Fruit fly (Drosophila melanogaster) whole organism, embryonic: ENCODE measurements around the gene CG45099.
A peak's percentile ranks its signal among the peaks of the same experiment; 100 is the strongest.

Experiments used
- CG11560 ChIP-seq: fragments of 200-800 bp; sonication (Bioruptor generic); IDR thresholded peaks from 3 replicates; pipeline ENCODE4 v1.3.6; 2022; ENCODE audit warnings: missing biosample characterization, missing genetic modification characterization
- CG13894 ChIP-seq: fragments of 200-800 bp; sonication (Bioruptor generic); optimal IDR thresholded peaks from 3 replicates; lab custom pipeline; 2018; ENCODE audit warnings: missing biosample characterization, mild to moderate bottlenecking, missing genetic modification characterization, moderate library complexity
- CG2199 ChIP-seq: fragments of 200-800 bp; sonication (Bioruptor generic); IDR thresholded peaks from 3 replicates; pipeline ENCODE4 v1.3.6; 2022; ENCODE audit warnings: missing biosample characterization, missing genetic modification characterization
- CG42726 ChIP-seq: fragments of 200-800 bp; sonication (Bioruptor generic); IDR thresholded peaks from 2 replicates; pipeline ENCODE4 v1.3.6; 2022; ENCODE audit warnings: missing biosample characterization, missing genetic modification characterization; ENCODE audit not compliant: partially characterized antibody
- CG6272 ChIP-seq: fragments of 200-800 bp; sonication (Bioruptor generic); IDR thresholded peaks from 2 replicates; pipeline ENCODE4 v1.3.6; 2022; ENCODE audit warnings: missing biosample characterization, missing genetic modification characterization
- CG8944 ChIP-seq: fragments of 200-800 bp; sonication (Bioruptor generic); optimal IDR thresholded peaks from 3 replicates; lab custom pipeline; 2016; ENCODE audit warnings: missing biosample characterization, missing genetic modification characterization
- CTCF ChIP-seq: fragments of 200-800 bp; sonication (Bioruptor generic); optimal IDR thresholded peaks from 2 replicates; lab custom pipeline; 2017; ENCODE audit warnings: missing biosample characterization, mild to moderate bottlenecking, missing genetic modification characterization, moderate library complexity
- Chrac-16 ChIP-seq: fragments of 200-800 bp; sonication (Bioruptor generic); optimal IDR thresholded peaks from 3 replicates; lab custom pipeline; 2016; ENCODE audit warnings: missing biosample characterization, missing genetic modification characterization
- Ets65A ChIP-seq: fragments of 200-800 bp; sonication (Bioruptor generic); peaks from one replicate; lab custom pipeline; 2016; ENCODE audit warnings: missing biosample characterization, missing genetic modification characterization
- Ets97D ChIP-seq: fragments of 200-800 bp; sonication (Bioruptor generic); optimal IDR thresholded peaks from 3 replicates; lab custom pipeline; 2016; ENCODE audit warnings: missing biosample characterization, missing genetic modification characterization
- HLHmδ ChIP-seq: fragments of 200-800 bp; sonication (Bioruptor generic); optimal IDR thresholded peaks from 2 replicates; lab custom pipeline; 2018; ENCODE audit warnings: missing biosample characterization, mild to moderate bottlenecking, missing genetic modification characterization, moderate library complexity
- Hr39 ChIP-seq: fragments of >200 bp; optimal IDR thresholded peaks from 2 replicates; lab custom pipeline; 2017
- Jarid2 ChIP-seq: fragments of 200-800 bp; sonication (Bioruptor generic); optimal IDR thresholded peaks from 3 replicates; lab custom pipeline; 2017; ENCODE audit warnings: mild to moderate bottlenecking, missing biosample characterization, missing genetic modification reagents, missing genetic modification characterization
- Lim3 ChIP-seq: fragments of 200-800 bp; sonication (Bioruptor generic); IDR thresholded peaks from 2 replicates; pipeline ENCODE4 v1.3.6; 2022; ENCODE audit warnings: missing biosample characterization, missing genetic modification characterization
- abd-A ChIP-seq: fragments of 200-800 bp; sonication (Bioruptor generic); optimal IDR thresholded peaks from 3 replicates; lab custom pipeline; 2019; ENCODE audit warnings: missing biosample characterization, mild to moderate bottlenecking, missing genetic modification characterization, moderate library complexity
- al ChIP-seq: fragments of 200-800 bp; sonication (Bioruptor generic); IDR thresholded peaks from 2 replicates; pipeline ENCODE4 v1.3.6; 2022; ENCODE audit warnings: missing biosample characterization, missing genetic modification characterization
- ato ChIP-seq: fragments of 200-800 bp; sonication (Bioruptor generic); IDR thresholded peaks from 2 replicates; pipeline ENCODE4 v1.3.6; 2022; ENCODE audit warnings: missing biosample characterization, missing genetic modification characterization; ENCODE audit not compliant: partially characterized antibody
- chif ChIP-seq, 2 experiments: fragments of 200-800 bp; sonication (Bioruptor generic); optimal IDR thresholded peaks; 3 replicates each; lab custom pipeline; 2016; ENCODE audit warnings: missing biosample characterization in 2 of 2, missing genetic modification characterization in 2 of 2
- chn ChIP-seq: fragments of 200-800 bp; sonication (Bioruptor generic); optimal IDR thresholded peaks from 2 replicates; lab custom pipeline; 2016; ENCODE audit warnings: missing biosample characterization, missing genetic modification characterization
- dan ChIP-seq: fragments of 200-800 bp; sonication (Bioruptor generic); IDR thresholded peaks from 2 replicates; pipeline ENCODE4 v1.3.6; 2022; ENCODE audit warnings: missing biosample characterization, missing genetic modification characterization
- ewg ChIP-seq: fragments of 200-800 bp; sonication (Bioruptor generic); optimal IDR thresholded peaks from 3 replicates; lab custom pipeline; 2017; ENCODE audit warnings: mild to moderate bottlenecking, missing biosample characterization, missing genetic modification reagents, missing genetic modification characterization
- fd64A ChIP-seq: fragments of 200-800 bp; sonication (Bioruptor generic); optimal IDR thresholded peaks from 3 replicates; lab custom pipeline; 2018; ENCODE audit warnings: missing biosample characterization, mild to moderate bottlenecking, missing genetic modification characterization
- gsb-n ChIP-seq: fragments of 200-800 bp; sonication (Bioruptor generic); optimal IDR thresholded peaks from 3 replicates; lab custom pipeline; 2018; ENCODE audit warnings: missing biosample characterization, mild to moderate bottlenecking, missing genetic modification characterization
- ind ChIP-seq: fragments of 200-800 bp; sonication (Bioruptor generic); optimal IDR thresholded peaks from 3 replicates; lab custom pipeline; 2016; ENCODE audit warnings: missing biosample characterization, missing genetic modification characterization
- maf-S ChIP-seq: fragments of 200-800 bp; sonication (Bioruptor generic); optimal IDR thresholded peaks from 2 replicates; lab custom pipeline; 2016; ENCODE audit warnings: missing biosample characterization, missing genetic modification characterization
- odd ChIP-seq: fragments of 200-800 bp; sonication (Bioruptor generic); optimal IDR thresholded peaks from 2 replicates; lab custom pipeline; 2017; ENCODE audit warnings: missing biosample characterization, mild to moderate bottlenecking, missing genetic modification characterization
- phol ChIP-seq: fragments of 200-800 bp; sonication (Bioruptor generic); optimal IDR thresholded peaks from 3 replicates; lab custom pipeline; 2018; ENCODE audit warnings: missing biosample characterization, mild to moderate bottlenecking, missing genetic modification characterization, moderate library complexity
- ranshi ChIP-seq: fragments of 200-800 bp; sonication (Bioruptor generic); IDR thresholded peaks from 2 replicates; pipeline ENCODE4 v1.3.6; 2022; ENCODE audit warnings: missing biosample characterization, missing genetic modification characterization
- scrt ChIP-seq: fragments of 200-800 bp; sonication (Bioruptor generic); optimal IDR thresholded peaks from 2 replicates; lab custom pipeline; 2018; ENCODE audit warnings: missing biosample characterization, mild to moderate bottlenecking, missing genetic modification characterization, moderate library complexity
- so ChIP-seq: fragments of 200-800 bp; sonication (Bioruptor generic); IDR thresholded peaks from 3 replicates; pipeline ENCODE4 v1.3.6; 2022; ENCODE audit warnings: missing biosample characterization, missing genetic modification characterization
- sob ChIP-seq: fragments of 200-800 bp; sonication (Bioruptor generic); IDR thresholded peaks from 2 replicates; pipeline ENCODE4 v1.3.6; 2022; ENCODE audit warnings: missing biosample characterization, missing genetic modification characterization
- ssp ChIP-seq: fragments of 200-800 bp; sonication (Bioruptor generic); IDR thresholded peaks from 2 replicates; pipeline ENCODE4 v1.3.6; 2022; ENCODE audit warnings: missing biosample characterization, missing genetic modification characterization
- stwl ChIP-seq: fragments of 200-800 bp; sonication (Bioruptor generic); optimal IDR thresholded peaks from 3 replicates; lab custom pipeline; 2018; ENCODE audit warnings: missing biosample characterization, mild to moderate bottlenecking, missing genetic modification characterization, moderate library complexity
- tll ChIP-seq, 2 experiments: fragments of 200-800 bp in 1 of 2; fragments of >200 bp in 1 of 2; sonication (Bioruptor generic) in 1 of 2; optimal IDR thresholded peaks; 2 replicates each; lab custom pipeline; 2017 to 2019; ENCODE audit warnings: missing biosample characterization in 2 of 2, missing genetic modification characterization in 2 of 2, mild to moderate bottlenecking in 1 of 2, moderate library complexity in 1 of 2
- vnd ChIP-seq: fragments of 200-800 bp; sonication (Bioruptor generic); IDR thresholded peaks from 3 replicates; pipeline ENCODE4 v1.3.6; 2022; ENCODE audit warnings: missing biosample characterization, missing genetic modification characterization; ENCODE audit not compliant: partially characterized antibody
- z ChIP-seq: fragments of 200-800 bp; sonication (Bioruptor generic); IDR thresholded peaks from 3 replicates; pipeline ENCODE4 v1.3.6; 2022; ENCODE audit warnings: missing biosample characterization, missing genetic modification characterization
- zfh1 ChIP-seq: fragments of 200-800 bp; sonication (Bioruptor generic); IDR thresholded peaks from 3 replicates; pipeline ENCODE4 v1.3.6; 2022; ENCODE audit warnings: missing biosample characterization, missing genetic modification characterization

CG45099 gene

DNA sequence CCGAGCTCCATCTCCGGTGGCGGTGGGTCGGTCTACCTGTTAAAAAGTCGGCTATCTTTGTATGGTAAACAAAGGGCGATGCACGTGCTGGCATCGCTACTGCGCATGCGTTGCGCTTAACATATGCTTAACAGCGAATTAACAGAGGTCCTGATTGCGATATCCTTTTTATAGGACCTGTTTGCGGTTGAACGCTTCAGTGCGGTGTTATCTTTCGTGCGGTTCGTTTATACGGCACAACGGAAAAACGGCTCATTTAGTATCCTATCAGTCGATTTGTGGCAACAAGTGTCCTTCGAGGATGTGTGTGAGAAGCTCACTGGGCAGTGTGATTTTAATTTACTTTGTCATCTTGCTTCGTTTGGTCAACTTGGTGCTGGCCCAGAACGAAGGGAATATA, 46.1 kb upstream of the CG45099 start, which contains the start of gene CG13408:
TSS of gene CG13408 (plus strand) at position 222 of the 400 bp plus-strand sequence.
- TF ChIP-seq Jarid2: peak; percentile 49
- peak; percentile 32; the same call in 1 of the 2 replicates for TF ChIP-seq sob (GFP tag; lab: Robert Waterston, UW)
- TF ChIP-seq Ets97D (GFP tag; lab: Kevin White, UChicago): no peak
- peak; percentile 18; the same call in 1 of the 2 replicates for TF ChIP-seq CG42726 (GFP tag; lab: Robert Waterston, UW)
- no peak for TF ChIP-seq vnd (GFP tag; lab: Robert Waterston, UW)
- TF ChIP-seq abd-A (tag; lab: Kevin White, UChicago): peak; percentile 62
- TF ChIP-seq ewg (GFP tag; lab: Kevin White, UChicago): peak; percentile 68
- no peak for TF ChIP-seq odd (GFP tag; lab: Kevin White, UChicago)
- TF ChIP-seq stwl (tag; lab: Kevin White, UChicago): peak; percentile 25
- TF ChIP-seq CG13894 (tag; lab: Kevin White, UChicago): peak; percentile 55
- TF ChIP-seq CG6272 (GFP tag; lab: Robert Waterston, UW): no peak
- TF ChIP-seq ind (GFP tag; lab: Kevin White, UChicago): no peak
- TF ChIP-seq scrt: peak; percentile 94
- TF ChIP-seq Lim3 (GFP tag; lab: Robert Waterston, UW): no peak
- TF ChIP-seq so (GFP tag; lab: Robert Waterston, UW): no peak
- peak in 1 of 2 experiments; percentile 9 for TF ChIP-seq tll (GFP tag; optimal IDR thresholded peaks at IDR 0.05; lab: Kevin White, UChicago)

DNA sequence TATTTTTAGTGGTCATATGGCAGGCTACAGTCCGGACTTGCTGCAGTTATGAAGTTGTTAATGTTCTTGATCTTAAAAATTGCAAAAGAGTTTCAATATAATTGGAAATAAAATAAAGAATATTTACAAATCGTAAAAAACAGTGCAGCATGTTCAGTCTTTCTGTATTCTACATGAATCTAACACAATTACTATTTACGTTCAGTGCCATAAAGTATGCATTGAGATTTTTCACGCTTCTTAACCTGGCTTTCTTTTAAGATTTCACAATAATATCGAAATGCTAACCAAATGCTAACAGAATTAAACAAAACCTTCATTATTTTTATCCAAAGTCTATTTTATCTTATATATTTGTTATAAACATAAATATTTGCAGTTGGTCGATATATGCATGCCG, 38.5 kb upstream of the CG45099 start:
- TF ChIP-seq CG8944 (GFP tag; lab: Kevin White, UChicago): no peak
- TF ChIP-seq CG2199 (GFP tag; lab: Robert Waterston, UW): peak; percentile 88
- no peak for TF ChIP-seq dan (GFP tag; lab: Robert Waterston, UW)
- peak; percentile 85 for TF ChIP-seq stwl (tag; lab: Kevin White, UChicago)
- no peak for TF ChIP-seq chif (GFP tag; optimal IDR thresholded peaks at IDR 0.05; lab: Kevin White, UChicago)
- TF ChIP-seq CG11560 (tag; lab: Robert Waterston, UW): no peak
- no peak for TF ChIP-seq ssp (GFP tag; lab: Robert Waterston, UW)
- no peak for TF ChIP-seq maf-S (GFP tag; lab: Kevin White, UChicago)
- TF ChIP-seq chn: no peak
- TF ChIP-seq ranshi: no peak
- TF ChIP-seq HLHmδ: no peak
- no peak for TF ChIP-seq gsb-n (tag; lab: Kevin White, UChicago)
- peak; percentile 53 for TF ChIP-seq CTCF (GFP tag; lab: Kevin White, UChicago)
- TF ChIP-seq al (GFP tag; lab: Robert Waterston, UW): no peak
- TF ChIP-seq CG42726 (GFP tag; lab: Robert Waterston, UW): no peak
- no peak for TF ChIP-seq Chrac-16 (GFP tag; lab: Kevin White, UChicago)

DNA sequence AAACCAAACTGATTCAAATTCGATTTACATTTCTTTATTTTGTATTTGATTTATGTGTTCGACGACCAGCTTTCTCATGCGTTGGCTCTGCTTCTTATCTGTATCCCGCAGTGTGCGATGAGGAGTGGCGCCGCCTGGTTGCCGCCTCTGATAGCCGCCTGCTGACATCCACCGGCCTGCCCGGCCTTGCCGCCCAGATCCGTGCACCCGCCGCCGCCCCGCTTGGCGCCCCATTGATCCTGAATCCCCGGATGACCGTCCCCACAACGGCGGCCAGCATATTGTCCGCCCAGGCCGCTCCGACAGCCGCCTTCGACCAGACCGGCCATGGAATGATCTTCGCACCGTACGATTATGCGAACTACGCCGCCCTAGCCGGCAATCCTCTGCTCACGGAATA, 37.5 kb upstream of the CG45099 start:
- TF ChIP-seq phol (tag; lab: Kevin White, UChicago): no peak
- peak; percentile 11 for TF ChIP-seq Ets65A (GFP tag; lab: Kevin White, UChicago)
- TF ChIP-seq z (GFP tag; lab: Robert Waterston, UW): 0 out of 3 replicates have a peak, but pooled peaks have one; percentile 11
- no peak for TF ChIP-seq fd64A
- 0 out of 2 replicates have a peak, but pooled peaks have one; percentile 6 for TF ChIP-seq ato
- 0 out of 3 replicates have a peak, but pooled peaks have one; percentile 28 for TF ChIP-seq zfh1 (GFP tag; lab: Robert Waterston, UW)
- TF ChIP-seq Hr39 (lab: Kevin White, UChicago): peak; percentile 57
